Worm (Caenorhabditis elegans): ENCODE data around the gene pid-5.

DNA sequence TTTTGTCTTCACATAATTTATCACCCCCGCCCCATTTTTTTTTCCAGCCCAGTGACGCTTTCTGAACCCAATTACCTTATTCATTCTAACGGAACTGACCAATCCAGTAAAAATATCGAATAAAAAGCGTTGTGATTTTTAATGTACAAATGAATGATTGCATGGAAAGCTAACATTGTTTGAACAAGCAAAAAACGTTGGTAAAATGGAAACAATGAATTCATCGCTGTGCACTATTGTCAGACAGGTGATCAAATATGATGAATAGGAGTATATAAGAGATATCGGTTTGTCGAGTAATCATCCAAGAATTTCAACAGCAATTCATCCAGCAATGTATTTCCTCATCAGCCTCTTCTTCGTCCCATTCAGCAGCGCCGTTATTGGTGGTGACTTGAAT is 46.1 kb upstream of the pid-5 start, which contains the start of gene phat-4:
- TF ChIP-seq him-1 (tag; optimal IDR thresholded peaks at IDR 0.05) (no peak), dao-5 (tag; optimal IDR thresholded peaks at IDR 0.05) (no peak)

Data from whole organism, L4/young adult.